ENCODE assay signal across 2 worm cellular contexts in genomic region chrX:768061-768646, ce11.
TF ChIP-seq lines count a peak whose summit lies in the region.

Gene trap-2 (minus strand): TSS chrX:768069.
Gene ile-2 (plus strand): TSS chrX:768596.

TF ChIP-seq in whole organism, L1 larva, 84 proteins besides CTCF, POLR2A, EP300 and RAD21 (continued from another document):
- TF ChIP-seq unc-98 (GFP tag; IDR thresholded peaks at IDR 0.05; lab: Robert Waterston, UW) (no peak), tbx-2 (tag; optimal IDR thresholded peaks at IDR 0.05; lab: Kevin White, UChicago) (peak; percentile 88), nhr-11 (tag; optimal IDR thresholded peaks at IDR 0.05; lab: Kevin White, UChicago) (peak; percentile 39), nhr-47 (tag; optimal IDR thresholded peaks at IDR 0.05; lab: Kevin White, UChicago) (peak; percentile 93), ceh-90 (tag; optimal IDR thresholded peaks at IDR 0.05; lab: Kevin White, UChicago) (no peak), nhr-20 (tag; optimal IDR thresholded peaks at IDR 0.05; lab: Kevin White, UChicago) (peak; percentile 92), Y116A8C.19 (tag; optimal IDR thresholded peaks at IDR 0.05; lab: Kevin White, UChicago; ENCODE audit: borderline replicate concordance) (no peak), nhr-76 (tag; optimal IDR thresholded peaks at IDR 0.05; lab: Kevin White, UChicago) (no peak), lin-14 (GFP tag; optimal IDR thresholded peaks at IDR 0.05; lab: Kevin White, UChicago) (peak; percentile 98), unc-30 (tag; optimal IDR thresholded peaks at IDR 0.05; lab: Kevin White, UChicago) (no peak), sptf-1 (tag; optimal IDR thresholded peaks at IDR 0.05; lab: Kevin White, UChicago) (no peak), skn-1 (tag; optimal IDR thresholded peaks at IDR 0.05; lab: Kevin White, UChicago) (peak; percentile 99), pax-3 (tag; optimal IDR thresholded peaks at IDR 0.05; lab: Kevin White, UChicago) (peak; percentile 18), lin-39 (tag; optimal IDR thresholded peaks at IDR 0.05; lab: Kevin White, UChicago) (peak; percentile 64), ceh-88 (GFP tag; IDR thresholded peaks at IDR 0.05; lab: Robert Waterston, UW) (peak; percentile 55; the same call in 1 of the 2 replicates), ama-1 (optimal IDR thresholded peaks at IDR 0.05; lab: Kevin White, UChicago) (no peak), efl-1 (optimal IDR thresholded peaks at IDR 0.05; lab: Kevin White, UChicago) (peak; percentile 69 to 80), efl-1 (GFP tag; optimal IDR thresholded peaks at IDR 0.05 in 1 of 2; lab: Kevin White, UChicago) (peak; percentile 55 to 96), lin-13 (GFP tag; optimal IDR thresholded peaks at IDR 0.05; lab: Kevin White, UChicago) (peak; percentile 85), mdl-1 (tag; optimal IDR thresholded peaks at IDR 0.05; lab: Kevin White, UChicago) (peak in 1 of 2 experiments; percentile 93), fkh-10 (GFP tag; optimal IDR thresholded peaks at IDR 0.05; lab: Kevin White, UChicago) (peak; percentile 69), egl-27 (tag; optimal IDR thresholded peaks at IDR 0.05; lab: Kevin White, UChicago) (peak in 1 of 2 experiments; percentile 29), blmp-1 (tag; optimal IDR thresholded peaks at IDR 0.05; lab: Kevin White, UChicago) (peak; percentile 94), nhr-71 (tag; optimal IDR thresholded peaks at IDR 0.05; lab: Kevin White, UChicago) (peak; percentile 95)
TF ChIP-seq in whole organism, L1 larva: peak in this region for 57.

TF ChIP-seq in whole organism, young adult, 124 proteins besides CTCF, POLR2A, EP300 and RAD21 (continued from another document):
- TF ChIP-seq ztf-22 (GFP tag; optimal IDR thresholded peaks at IDR 0.05; lab: Kevin White, UChicago) (peak; percentile 49), rec-8 (tag; optimal IDR thresholded peaks at IDR 0.05; lab: Kevin White, UChicago) (no peak), atf-7 (tag; optimal IDR thresholded peaks at IDR 0.05; lab: Kevin White, UChicago) (peak; percentile 72), ceh-40 (GFP tag; IDR thresholded peaks at IDR 0.05; lab: Robert Waterston, UW) (no peak), ceh-100 (GFP tag; IDR thresholded peaks at IDR 0.05; lab: Robert Waterston, UW) (peak; percentile 32; the same call in 1 of the 2 replicates), ztf-3 (GFP tag; optimal IDR thresholded peaks at IDR 0.05; lab: Kevin White, UChicago) (no peak), nfyb-1 (GFP tag; IDR thresholded peaks at IDR 0.05; lab: Robert Waterston, UW) (peak; percentile 93), aptf-3 (GFP tag; IDR thresholded peaks at IDR 0.05; lab: Robert Waterston, UW) (no peak), efl-1 (GFP tag; optimal IDR thresholded peaks at IDR 0.05; lab: Kevin White, UChicago) (no peak), madf-8 (GFP tag; conservative IDR thresholded peaks at IDR 0.05; lab: Robert Waterston, UW) (no peak), bed-1 (GFP tag; IDR thresholded peaks at IDR 0.05; lab: Robert Waterston, UW) (no peak), zfh-2 (GFP tag; conservative IDR thresholded peaks at IDR 0.05; lab: Robert Waterston, UW) (peak; percentile 99), let-607 (tag; optimal IDR thresholded peaks at IDR 0.05; lab: Kevin White, UChicago) (peak; percentile 100), egrh-3 (GFP tag; IDR thresholded peaks at IDR 0.05; lab: Robert Waterston, UW) (peak; percentile 84), F22D6.2 (tag; optimal IDR thresholded peaks at IDR 0.05; lab: Kevin White, UChicago) (peak; percentile 42), Y79H2A.3 (GFP tag; conservative IDR thresholded peaks at IDR 0.05; lab: Robert Waterston, UW) (no peak), dpff-1 (tag; optimal IDR thresholded peaks at IDR 0.05; lab: Kevin White, UChicago) (no peak)
TF ChIP-seq in whole organism, young adult: peak in this region for 56.
